Worm (Caenorhabditis elegans): ENCODE data around the gene ugt-44.

ce11 chrIV:10465764-10466163 is 3.8 kb upstream of the ugt-44 start:
- TF ChIP-seq elt-3 (tag; optimal IDR thresholded peaks at IDR 0.05), result no peak
- no peak for TF ChIP-seq pha-4 (tag; optimal IDR thresholded peaks at IDR 0.05)
- no peak for TF ChIP-seq ztf-11 (tag; optimal IDR thresholded peaks at IDR 0.05)
- TF ChIP-seq unc-62 (GFP tag; optimal IDR thresholded peaks at IDR 0.05), result no peak
- no peak for TF ChIP-seq lin-13 (tag; optimal IDR thresholded peaks at IDR 0.05)
- no peak for TF ChIP-seq ham-2 (GFP tag; optimal IDR thresholded peaks at IDR 0.05)
- TF ChIP-seq nhr-237 (tag; optimal IDR thresholded peaks at IDR 0.05), result no peak
